Worm (Caenorhabditis elegans): ENCODE data around the gene C33H5.13.

- TF ChIP-seq snpc-4 (tag; optimal IDR thresholded peaks at IDR 0.05) (no peak), dmd-6 (GFP tag; IDR thresholded peaks at IDR 0.05) (0 out of 2 replicates have a peak, but pooled peaks have one; percentile 10), pha-4 (GFP tag; IDR thresholded peaks at IDR 0.05) (no peak), pha-4 (tag; optimal IDR thresholded peaks at IDR 0.05) (no peak), lin-39 (tag; optimal IDR thresholded peaks at IDR 0.05) (no peak), unc-130 (GFP tag; optimal IDR thresholded peaks at IDR 0.05) (no peak), ceh-82 (tag; optimal IDR thresholded peaks at IDR 0.05) (no peak), madf-5 (GFP tag; IDR thresholded peaks at IDR 0.05) (no peak), rbr-2 (tag; optimal IDR thresholded peaks at IDR 0.05) (no peak), fkh-10 (GFP tag; optimal IDR thresholded peaks at IDR 0.05) (no peak)
Observed at ce11 chrIV:7830151-7830550, 38.1 kb upstream of the C33H5.13 start, which contains the start of gene mvb-12.
